Worm (Caenorhabditis elegans) whole organism, L1 larva: Measurements from ENCODE around the gene swd-2.1.

Experiments used
- aha-1 ChIP-seq: fragments of 150-350 bp; optimal IDR thresholded peaks from 2 replicates; lab custom pipeline; 2014; ENCODE audit warnings: missing biosample characterization, missing genetic modification characterization
- aly-2 ChIP-seq: fragments of 150-350 bp; optimal IDR thresholded peaks from 2 replicates; lab custom pipeline; 2014; ENCODE audit warnings: missing biosample characterization, missing genetic modification characterization
- ama-1 ChIP-seq: fragments of 150-350 bp; optimal IDR thresholded peaks from 2 replicates; lab custom pipeline; 2014
- dpl-1 ChIP-seq, 3 experiments: fragments of 150-350 bp in 2 of 3; sonication (generic microtip) in 1 of 3; optimal IDR thresholded peaks; 2 replicates each; lab custom pipeline; 2014 to 2017; ENCODE audit warnings: missing biosample characterization in 3 of 3, missing genetic modification characterization in 3 of 3, missing genetic modification reagents in 3 of 3
- fkh-10 ChIP-seq: sonication (generic microtip); optimal IDR thresholded peaks from 2 replicates; lab custom pipeline; 2017; ENCODE audit warnings: missing biosample characterization, missing genetic modification reagents, missing genetic modification characterization
- fos-1 ChIP-seq: fragments of 150-350 bp; optimal IDR thresholded peaks from 2 replicates; lab custom pipeline; 2014; ENCODE audit warnings: missing biosample characterization, missing genetic modification characterization
- lsy-2 ChIP-seq, 2 experiments: fragments of 150-350 bp; optimal IDR thresholded peaks; 2 replicates each; lab custom pipeline; 2014; ENCODE audit warnings: missing biosample characterization in 2 of 2, missing genetic modification characterization in 2 of 2
- mab-9 ChIP-seq: fragments of 200-800 bp; sonication (Bioruptor generic); IDR thresholded peaks from 2 replicates; pipeline ENCODE4 v1.3.6; 2022; ENCODE audit warnings: missing genetic modification reagents, missing genetic modification characterization, missing compliant biosample characterization
- mep-1 ChIP-seq: fragments of 150-350 bp; optimal IDR thresholded peaks from 2 replicates; lab custom pipeline; 2014; ENCODE audit warnings: missing biosample characterization, missing genetic modification characterization
- nhr-28 ChIP-seq: fragments of 150-350 bp; optimal IDR thresholded peaks from 2 replicates; lab custom pipeline; 2014; ENCODE audit warnings: missing biosample characterization, missing genetic modification characterization
- nhr-85 ChIP-seq: sonication (generic microtip); peaks from one replicate; lab custom pipeline; 2016; ENCODE audit warnings: missing genetic modification characterization, inconsistent platforms, missing compliant biosample characterization
- skn-1 ChIP-seq: fragments of 150-350 bp; optimal IDR thresholded peaks from 2 replicates; lab custom pipeline; 2014; ENCODE audit warnings: missing biosample characterization, missing genetic modification characterization
- unc-130 ChIP-seq: fragments of 150-350 bp; optimal IDR thresholded peaks from 2 replicates; lab custom pipeline; 2017; ENCODE audit warnings: missing biosample characterization, missing genetic modification characterization, inconsistent platforms
- xbp-1 ChIP-seq: sonication (generic microtip); optimal IDR thresholded peaks from 2 replicates; lab custom pipeline; 2016; ENCODE audit warnings: missing genetic modification characterization, missing compliant biosample characterization

DNA sequence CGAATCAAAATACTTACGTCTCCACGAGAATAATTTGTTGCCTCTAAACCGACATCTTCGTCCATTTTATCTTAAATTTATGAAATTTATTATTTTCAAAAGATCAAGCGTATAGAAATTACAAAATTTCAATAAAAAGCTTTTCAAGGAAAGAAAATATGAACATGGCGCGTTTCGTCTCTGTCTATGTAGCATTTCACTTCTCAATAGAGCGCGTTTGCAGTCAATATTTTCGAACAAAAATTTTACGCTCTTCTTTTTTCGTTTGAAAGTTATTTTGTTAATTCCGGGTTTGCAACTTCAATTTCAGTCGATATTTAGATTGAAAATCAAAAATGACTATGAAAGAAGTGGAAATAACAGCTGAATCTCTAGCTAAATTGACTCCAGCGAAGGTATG is 1.6 kb upstream of the swd-2.1 start, which contains the start of the genes hcf-1 and swd-2.2:
- TF ChIP-seq mab-9 (GFP tag; lab: Robert Waterston, UW) (no peak), aly-2 (tag; lab: Kevin White, UChicago) (no peak), unc-130 (no peak), fkh-10 (GFP tag; lab: Kevin White, UChicago) (no peak), mep-1 (peak; percentile 48), nhr-85 (tag; lab: Kevin White, UChicago) (peak; percentile 40), fos-1 (no peak), lsy-2 (tag; optimal IDR thresholded peaks at IDR 0.05; lab: Kevin White, UChicago) (peak; percentile 47 to 73), ama-1 (lab: Kevin White, UChicago) (no peak), dpl-1 (GFP tag; optimal IDR thresholded peaks at IDR 0.05; lab: Kevin White, UChicago) (peak; percentile 41 to 77 (median 61)), xbp-1 (tag; lab: Kevin White, UChicago) (peak; percentile 21), nhr-28 (no peak), aha-1 (tag; lab: Kevin White, UChicago) (no peak), skn-1 (tag; lab: Kevin White, UChicago) (no peak)
